Worm (Caenorhabditis elegans): ENCODE measurements around the gene fat-4.

- TF ChIP-seq elt-1 (tag; optimal IDR thresholded peaks at IDR 0.05; ENCODE audit: borderline replicate concordance, insufficient read depth) (no peak), unc-120 (tag; optimal IDR thresholded peaks at IDR 0.05; ENCODE audit: poor library complexity, severe bottlenecking) (no peak), nhr-237 (tag; optimal IDR thresholded peaks at IDR 0.05) (no peak), sptf-1 (tag; optimal IDR thresholded peaks at IDR 0.05) (no peak), hlh-1 (tag; optimal IDR thresholded peaks at IDR 0.05) (no peak), pha-4 (tag; optimal IDR thresholded peaks at IDR 0.05) (no peak), elt-3 (tag; optimal IDR thresholded peaks at IDR 0.05) (no peak), snpc-4 (tag; optimal IDR thresholded peaks at IDR 0.05) (no peak), unc-62 (GFP tag; optimal IDR thresholded peaks at IDR 0.05) (no peak), bed-3 (GFP tag; optimal IDR thresholded peaks at IDR 0.05) (no peak), unc-39 (tag; optimal IDR thresholded peaks at IDR 0.05) (no peak), nhr-76 (tag; optimal IDR thresholded peaks at IDR 0.05) (no peak)
Observed at ce11 chrIV:9849624-9850023, 50.4 kb downstream of the fat-4 start, which contains the start of gene K07F5.8.
